Worm (Caenorhabditis elegans): Measurements from ENCODE around the gene srh-283.

srh-283 gene

ce11 chrV:17743802-17744201 lies 21.3 kb upstream of the srh-283 start:
- TF ChIP-seq ztf-11 (tag; optimal IDR thresholded peaks at IDR 0.05) (no peak), daf-12 (tag; optimal IDR thresholded peaks at IDR 0.05) (no peak)

ce11 chrV:17746959-17747358 lies 18.2 kb upstream of the srh-283 start, which contains the start of gene twk-36:
Gene twk-36, minus strand, starts transcription at chrV:17747059.
- no peak for TF ChIP-seq nhr-12 (tag; optimal IDR thresholded peaks at IDR 0.05)
- TF ChIP-seq nfya-1 (tag; optimal IDR thresholded peaks at IDR 0.05; ENCODE audit: insufficient read depth), result no peak
- no peak for TF ChIP-seq unc-62 (GFP tag; optimal IDR thresholded peaks at IDR 0.05)
- no peak for TF ChIP-seq tbx-2 (tag; optimal IDR thresholded peaks at IDR 0.05)
- no peak for TF ChIP-seq eor-1 (tag; optimal IDR thresholded peaks at IDR 0.05)
- no peak for TF ChIP-seq daf-12 (tag; optimal IDR thresholded peaks at IDR 0.05)

- peak; percentile 79 for TF ChIP-seq fkh-10 (GFP tag; optimal IDR thresholded peaks at IDR 0.05)
- TF ChIP-seq nhr-28 (tag; optimal IDR thresholded peaks at IDR 0.05), result no peak
- TF ChIP-seq jun-1 (tag; optimal IDR thresholded peaks at IDR 0.05), result no peak
These were observed 16.0 kb upstream of the srh-283 start, which contains the start of gene R12G8.1 for ce11 chrV:17749181-17749580. Gene R12G8.1, minus strand, starts transcription at chrV:17749243.

ce11 chrV:17752340-17752739 lies 12.8 kb upstream of the srh-283 start:
- peak; percentile 90 for TF ChIP-seq elt-2 (tag; optimal IDR thresholded peaks at IDR 0.05)
- TF ChIP-seq pqm-1 (tag; optimal IDR thresholded peaks at IDR 0.05), result peak; percentile 67
- TF ChIP-seq pha-4 (tag; optimal IDR thresholded peaks at IDR 0.05), result peak; percentile 46
- no peak for TF ChIP-seq jun-1 (tag; optimal IDR thresholded peaks at IDR 0.05)

- TF ChIP-seq daf-12 (tag; optimal IDR thresholded peaks at IDR 0.05) (no peak), ceh-82 (tag; optimal IDR thresholded peaks at IDR 0.05) (no peak), elt-2 (tag; optimal IDR thresholded peaks at IDR 0.05) (peak; percentile 82), pqm-1 (tag; optimal IDR thresholded peaks at IDR 0.05) (peak; percentile 78), tbx-2 (tag; optimal IDR thresholded peaks at IDR 0.05) (no peak), ztf-4 (tag; optimal IDR thresholded peaks at IDR 0.05) (no peak), elt-3 (tag; optimal IDR thresholded peaks at IDR 0.05) (no peak), nhr-23 (tag; optimal IDR thresholded peaks at IDR 0.05) (no peak), pha-4 (tag; optimal IDR thresholded peaks at IDR 0.05) (peak; percentile 31)
These were observed 10.1 kb upstream of the srh-283 start for ce11 chrV:17754999-17755398.

ce11 chrV:17755592-17755991 lies 9.6 kb upstream of the srh-283 start, which contains the start of gene pgp-9:
Gene pgp-9, plus strand, starts transcription at chrV:17755892.
- TF ChIP-seq ZK546.5 (tag; optimal IDR thresholded peaks at IDR 0.05), result no peak
- TF ChIP-seq lsy-12 (tag; optimal IDR thresholded peaks at IDR 0.05), result no peak
- TF ChIP-seq unc-62 (GFP tag; optimal IDR thresholded peaks at IDR 0.05), result no peak
- TF ChIP-seq nfya-1 (tag; optimal IDR thresholded peaks at IDR 0.05; ENCODE audit: insufficient read depth), result no peak
- no peak for TF ChIP-seq elt-3 (tag; optimal IDR thresholded peaks at IDR 0.05)
- TF ChIP-seq pqm-1 (tag; optimal IDR thresholded peaks at IDR 0.05), result no peak
- no peak for TF ChIP-seq pha-4 (tag; optimal IDR thresholded peaks at IDR 0.05)
- TF ChIP-seq hmg-11 (tag; optimal IDR thresholded peaks at IDR 0.05), result no peak
- no peak for TF ChIP-seq fos-1 (tag; optimal IDR thresholded peaks at IDR 0.05)
- no peak for TF ChIP-seq ztf-4 (tag; optimal IDR thresholded peaks at IDR 0.05)
- no peak for TF ChIP-seq jun-1 (tag; optimal IDR thresholded peaks at IDR 0.05)
- no peak for TF ChIP-seq unc-39 (tag; optimal IDR thresholded peaks at IDR 0.05)
- no peak for TF ChIP-seq egl-5 (tag; optimal IDR thresholded peaks at IDR 0.05)
- TF ChIP-seq ama-1 (optimal IDR thresholded peaks at IDR 0.05), result no peak
- TF ChIP-seq eor-1 (tag; optimal IDR thresholded peaks at IDR 0.05), result no peak
- no peak for TF ChIP-seq mml-1 (tag; optimal IDR thresholded peaks at IDR 0.05)
- no peak for TF ChIP-seq nhr-28 (tag; optimal IDR thresholded peaks at IDR 0.05)
- TF ChIP-seq nhr-77 (tag; optimal IDR thresholded peaks at IDR 0.05), result no peak
- TF ChIP-seq lin-39 (tag; optimal IDR thresholded peaks at IDR 0.05), result no peak

ce11 chrV:17767249-17767648 lies 2.1 kb downstream of the srh-283 start, which contains the start of gene srh-284:
Gene srh-284, plus strand, starts transcription at chrV:17767549.
- TF ChIP-seq nhr-23 (tag; optimal IDR thresholded peaks at IDR 0.05) (no peak), nhr-43 (tag; optimal IDR thresholded peaks at IDR 0.05; ENCODE audit: poor library complexity, severe bottlenecking) (no peak), ztf-11 (tag; optimal IDR thresholded peaks at IDR 0.05) (no peak), egl-5 (tag; optimal IDR thresholded peaks at IDR 0.05) (no peak), aly-2 (tag; optimal IDR thresholded peaks at IDR 0.05) (no peak), nfya-1 (tag; optimal IDR thresholded peaks at IDR 0.05; ENCODE audit: insufficient read depth) (no peak), ZK546.5 (tag; optimal IDR thresholded peaks at IDR 0.05) (no peak), pha-4 (tag; optimal IDR thresholded peaks at IDR 0.05) (no peak)

Measured in whole organism, L3 larva.